Fruit fly (Drosophila melanogaster) whole organism, embryonic: ENCODE measurements around the gene Ir94d.

Source experiments
- Atf6 ChIP-seq: fragments of 200-800 bp; sonication (Bioruptor generic); IDR thresholded peaks from 2 replicates; pipeline ENCODE4 v1.3.6; 2022; ENCODE audit warnings: missing biosample characterization, missing genetic modification characterization
- B-H2 ChIP-seq: fragments of 200-800 bp; sonication (Bioruptor generic); optimal IDR thresholded peaks from 2 replicates; lab custom pipeline; 2018; ENCODE audit warnings: missing biosample characterization, mild to moderate bottlenecking, missing genetic modification characterization
- Bgb ChIP-seq: fragments of 200-800 bp; sonication (Bioruptor generic); IDR thresholded peaks from 2 replicates; pipeline ENCODE4 v1.3.6; 2022; ENCODE audit warnings: missing biosample characterization, missing genetic modification characterization; ENCODE audit not compliant: partially characterized antibody
- CG11696 ChIP-seq: fragments of 200-800 bp; sonication (Bioruptor generic); IDR thresholded peaks from 2 replicates; pipeline ENCODE4 v1.3.6; 2022; ENCODE audit warnings: missing biosample characterization, missing genetic modification characterization
- CG12769 ChIP-seq: fragments of 200-800 bp; sonication (Bioruptor generic); optimal IDR thresholded peaks from 2 replicates; lab custom pipeline; 2019; ENCODE audit warnings: missing biosample characterization, mild to moderate bottlenecking, missing genetic modification characterization, moderate library complexity
- CG12942 ChIP-seq: fragments of 200-800 bp; sonication (Bioruptor generic); optimal IDR thresholded peaks from 3 replicates; lab custom pipeline; 2016; ENCODE audit warnings: missing biosample characterization, missing genetic modification characterization
- CG14014 ChIP-seq: fragments of 200-800 bp; sonication (Bioruptor generic); IDR thresholded peaks from 2 replicates; pipeline ENCODE4 v1.3.6; 2022; ENCODE audit warnings: missing biosample characterization, missing genetic modification characterization
- CG14860 ChIP-seq: fragments of 200-800 bp; sonication (Bioruptor generic); IDR thresholded peaks from 3 replicates; pipeline ENCODE4 v1.3.6; 2022; ENCODE audit warnings: missing biosample characterization, missing genetic modification characterization; ENCODE audit not compliant: partially characterized antibody
- CG15073 ChIP-seq: fragments of 200-800 bp; sonication (Bioruptor generic); optimal IDR thresholded peaks from 2 replicates; lab custom pipeline; 2016; ENCODE audit warnings: missing biosample characterization, missing genetic modification characterization
- CG1529 ChIP-seq: fragments of 200-800 bp; sonication (Bioruptor generic); optimal IDR thresholded peaks from 3 replicates; lab custom pipeline; 2018; ENCODE audit warnings: missing biosample characterization, missing genetic modification characterization
- CG15514 ChIP-seq: fragments of 200-800 bp; sonication (Bioruptor generic); optimal IDR thresholded peaks from 3 replicates; lab custom pipeline; 2017; ENCODE audit warnings: missing biosample characterization, missing genetic modification characterization, mild to moderate bottlenecking, moderate library complexity, missing genetic modification reagents
- CG16779 ChIP-seq: fragments of 200-800 bp; sonication (Bioruptor generic); IDR thresholded peaks from 2 replicates; pipeline ENCODE4 v1.3.6; 2022; ENCODE audit warnings: missing biosample characterization, missing genetic modification characterization
- CG17568 ChIP-seq: fragments of 200-800 bp; sonication (Bioruptor generic); optimal IDR thresholded peaks from 2 replicates; lab custom pipeline; 2018; ENCODE audit warnings: missing biosample characterization, mild to moderate bottlenecking, missing genetic modification characterization, moderate library complexity
- CG18764 ChIP-seq: fragments of 200-800 bp; sonication (Bioruptor generic); optimal IDR thresholded peaks from 3 replicates; lab custom pipeline; 2016; ENCODE audit warnings: missing biosample characterization, missing genetic modification characterization
- CG30020 ChIP-seq: fragments of 200-800 bp; optimal IDR thresholded peaks from 2 replicates; lab custom pipeline; 2019; ENCODE audit warnings: missing biosample characterization, mild to moderate bottlenecking, missing genetic modification characterization, moderate library complexity
- CG31224 ChIP-seq: fragments of 200-800 bp; sonication (Bioruptor generic); IDR thresholded peaks from 2 replicates; pipeline ENCODE4 v1.3.6; 2022; ENCODE audit warnings: missing biosample characterization, missing genetic modification characterization
- CG33557 ChIP-seq: fragments of 200-800 bp; sonication (Bioruptor generic); optimal IDR thresholded peaks from 2 replicates; lab custom pipeline; 2019; ENCODE audit warnings: missing biosample characterization, mild to moderate bottlenecking, missing genetic modification characterization, moderate library complexity
- CG34224 ChIP-seq: fragments of 200-800 bp; sonication (Bioruptor generic); IDR thresholded peaks from 3 replicates; pipeline ENCODE4 v1.3.6; 2022; ENCODE audit warnings: missing biosample characterization, missing genetic modification characterization; ENCODE audit not compliant: partially characterized antibody
- CG34376 ChIP-seq: fragments of 200-800 bp; sonication (Bioruptor generic); optimal IDR thresholded peaks from 2 replicates; lab custom pipeline; 2018; ENCODE audit warnings: missing biosample characterization, mild to moderate bottlenecking, missing genetic modification characterization
- CG4328 ChIP-seq: fragments of 200-800 bp; sonication (Bioruptor generic); optimal IDR thresholded peaks from 3 replicates; lab custom pipeline; 2017; ENCODE audit warnings: missing biosample characterization, missing genetic modification reagents, missing genetic modification characterization
- CG43689 ChIP-seq: fragments of 200-800 bp; sonication (Bioruptor generic); IDR thresholded peaks from 2 replicates; pipeline ENCODE4 v1.3.6; 2022; ENCODE audit warnings: missing biosample characterization, missing genetic modification characterization
- CG7271 ChIP-seq: fragments of 200-800 bp; sonication (Bioruptor generic); optimal IDR thresholded peaks from 2 replicates; lab custom pipeline; 2018; ENCODE audit warnings: missing biosample characterization, mild to moderate bottlenecking, missing genetic modification characterization, moderate library complexity
- CG7963 ChIP-seq: fragments of 200-800 bp; sonication (Bioruptor generic); IDR thresholded peaks from 3 replicates; pipeline ENCODE4 v1.3.6; 2022; ENCODE audit warnings: missing biosample characterization, missing genetic modification characterization; ENCODE audit not compliant: partially characterized antibody
- CG9876 ChIP-seq: fragments of 200-800 bp; sonication (Bioruptor generic); optimal IDR thresholded peaks from 2 replicates; lab custom pipeline; 2016; ENCODE audit warnings: missing biosample characterization, missing genetic modification characterization
- CrebB ChIP-seq: fragments of 200-800 bp; sonication (Bioruptor generic); optimal IDR thresholded peaks from 3 replicates; lab custom pipeline; 2018; ENCODE audit warnings: missing biosample characterization, mild to moderate bottlenecking, missing genetic modification characterization
- Dp ChIP-seq: fragments of 200-800 bp; sonication (Bioruptor generic); optimal IDR thresholded peaks from 2 replicates; lab custom pipeline; 2018; ENCODE audit warnings: missing biosample characterization, mild to moderate bottlenecking, missing genetic modification characterization, moderate library complexity
- Drgx ChIP-seq: fragments of 200-800 bp; sonication (Bioruptor generic); IDR thresholded peaks from 2 replicates; pipeline ENCODE4 v1.3.6; 2022; ENCODE audit warnings: missing biosample characterization, missing genetic modification characterization
- Fer1 ChIP-seq: fragments of 200-800 bp; sonication (Bioruptor generic); optimal IDR thresholded peaks from 2 replicates; lab custom pipeline; 2017; ENCODE audit warnings: missing biosample characterization, mild to moderate bottlenecking, missing genetic modification characterization
- Fer3 ChIP-seq: fragments of 200-800 bp; sonication (Bioruptor generic); optimal IDR thresholded peaks from 2 replicates; lab custom pipeline; 2018; ENCODE audit warnings: missing biosample characterization, mild to moderate bottlenecking, missing genetic modification characterization, moderate library complexity
- Hmr ChIP-seq: fragments of 200-800 bp; sonication (Bioruptor generic); optimal IDR thresholded peaks from 3 replicates; lab custom pipeline; 2017; ENCODE audit warnings: mild to moderate bottlenecking, missing biosample characterization, missing genetic modification reagents, missing genetic modification characterization
- Meics ChIP-seq: fragments of 200-800 bp; sonication (Bioruptor generic); optimal IDR thresholded peaks from 2 replicates; lab custom pipeline; 2017; ENCODE audit warnings: missing biosample characterization, mild to moderate bottlenecking, missing genetic modification characterization
- Opbp ChIP-seq: fragments of 200-800 bp; sonication (Bioruptor generic); IDR thresholded peaks from 3 replicates; pipeline ENCODE4 v1.3.6; 2022; ENCODE audit warnings: missing biosample characterization, missing genetic modification characterization; ENCODE audit not compliant: partially characterized antibody
- Usf ChIP-seq: fragments of 200-800 bp; sonication (Bioruptor generic); optimal IDR thresholded peaks from 2 replicates; lab custom pipeline; 2017; ENCODE audit warnings: missing genotype, missing biosample characterization, missing genetic modification characterization
- Vsx1 ChIP-seq: fragments of 200-800 bp; sonication (Bioruptor generic); optimal IDR thresholded peaks from 2 replicates; lab custom pipeline; 2017; ENCODE audit warnings: missing biosample characterization, mild to moderate bottlenecking, missing genetic modification characterization, missing genetic modification reagents
- chm ChIP-seq: fragments of 200-800 bp; sonication (Bioruptor generic); IDR thresholded peaks from 2 replicates; pipeline ENCODE4 v1.3.6; 2022; ENCODE audit warnings: missing biosample characterization, missing genetic modification characterization
- ci ChIP-seq: fragments of 200-800 bp; sonication (Bioruptor generic); IDR thresholded peaks from 3 replicates; pipeline ENCODE4 v1.3.6; 2022; ENCODE audit warnings: missing biosample characterization, missing genetic modification characterization
- dimm ChIP-seq: fragments of 200-800 bp; sonication (Bioruptor generic); IDR thresholded peaks from 2 replicates; pipeline ENCODE4 v1.3.6; 2022; ENCODE audit warnings: missing biosample characterization, missing genetic modification characterization
- fd3F ChIP-seq: fragments of 200-800 bp; sonication (Bioruptor generic); optimal IDR thresholded peaks from 2 replicates; lab custom pipeline; 2018; ENCODE audit warnings: missing biosample characterization, mild to moderate bottlenecking, missing genetic modification characterization, moderate library complexity
- gfzf ChIP-seq: fragments of 200-800 bp; sonication (Bioruptor generic); optimal IDR thresholded peaks from 2 replicates; lab custom pipeline; 2016; ENCODE audit warnings: missing biosample characterization, mild to moderate bottlenecking, missing genetic modification characterization, moderate library complexity
- gro ChIP-seq: fragments of 200-800 bp; sonication (Bioruptor generic); optimal IDR thresholded peaks from 2 replicates; lab custom pipeline; 2016; ENCODE audit warnings: missing biosample characterization, missing genetic modification characterization
- lbe ChIP-seq: fragments of 200-800 bp; sonication (Bioruptor generic); optimal IDR thresholded peaks from 2 replicates; lab custom pipeline; 2016; ENCODE audit warnings: missing biosample characterization, mild to moderate bottlenecking, missing genetic modification characterization
- lilli ChIP-seq: fragments of 200-800 bp; sonication (Bioruptor generic); optimal IDR thresholded peaks from 3 replicates; lab custom pipeline; 2016; ENCODE audit warnings: missing biosample characterization, missing genetic modification characterization
- psq ChIP-seq: fragments of 200-800 bp; sonication (Bioruptor generic); optimal IDR thresholded peaks from 2 replicates; lab custom pipeline; 2017; ENCODE audit warnings: missing biosample characterization, missing genetic modification characterization
- scrt ChIP-seq: fragments of 200-800 bp; sonication (Bioruptor generic); optimal IDR thresholded peaks from 2 replicates; lab custom pipeline; 2018; ENCODE audit warnings: missing biosample characterization, mild to moderate bottlenecking, missing genetic modification characterization, moderate library complexity
- sna ChIP-seq: fragments of 200-800 bp; sonication (Bioruptor generic); IDR thresholded peaks from 2 replicates; pipeline ENCODE4 v1.3.6; 2022; ENCODE audit warnings: missing biosample characterization, missing genetic modification characterization; ENCODE audit not compliant: partially characterized antibody
- sob ChIP-seq: fragments of 200-800 bp; sonication (Bioruptor generic); IDR thresholded peaks from 2 replicates; pipeline ENCODE4 v1.3.6; 2022; ENCODE audit warnings: missing biosample characterization, missing genetic modification characterization
- trh ChIP-seq: fragments of 200-800 bp; sonication (Bioruptor generic); optimal IDR thresholded peaks from 2 replicates; lab custom pipeline; 2016; ENCODE audit warnings: missing biosample characterization, missing genetic modification characterization
- wdn ChIP-seq: fragments of 200-800 bp; sonication (Bioruptor generic); IDR thresholded peaks from 2 replicates; pipeline ENCODE4 v1.3.6; 2022; ENCODE audit warnings: missing biosample characterization, missing genetic modification characterization
- zen2 ChIP-seq: fragments of 200-800 bp; sonication (Bioruptor generic); IDR thresholded peaks from 3 replicates; pipeline ENCODE4 v1.3.6; 2022; ENCODE audit warnings: missing biosample characterization, missing genetic modification characterization; ENCODE audit not compliant: partially characterized antibody
- zfh1 ChIP-seq: fragments of 200-800 bp; sonication (Bioruptor generic); IDR thresholded peaks from 3 replicates; pipeline ENCODE4 v1.3.6; 2022; ENCODE audit warnings: missing biosample characterization, missing genetic modification characterization

The Ir94d gene

DNA sequence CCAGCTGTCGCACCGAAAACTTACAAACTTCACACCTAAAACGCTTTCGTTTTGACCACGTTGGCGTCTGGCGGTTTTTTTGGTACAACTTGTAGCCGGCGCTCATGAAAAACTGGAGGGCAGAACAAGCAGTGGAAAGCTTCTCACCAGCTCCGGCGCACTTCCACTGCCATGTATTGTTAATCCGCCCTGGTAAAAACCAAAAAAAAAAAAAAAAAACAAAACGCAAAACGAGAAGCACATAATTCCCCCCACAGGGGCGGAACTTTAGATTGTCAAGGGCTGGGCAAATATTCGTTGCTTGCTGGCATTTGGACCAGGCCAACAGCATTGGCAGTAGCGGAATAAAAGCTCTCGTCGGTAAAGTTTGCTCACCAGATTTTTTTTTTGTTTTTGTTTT lies 28.3 kb upstream of the Ir94d start:
- TF ChIP-seq CG11696 (GFP tag; lab: Robert Waterston, UW) (no peak), CrebB (tag; lab: Kevin White, UChicago) (no peak), Usf (no peak), trh (GFP tag; lab: Kevin White, UChicago) (no peak), CG43689 (GFP tag; lab: Robert Waterston, UW) (no peak), CG7963 (GFP tag; lab: Robert Waterston, UW) (no peak), sna (GFP tag; lab: Robert Waterston, UW) (0 out of 2 replicates have a peak, but pooled peaks have one; percentile 34), Hmr (GFP tag; lab: Kevin White, UChicago) (peak; percentile 17), CG15514 (GFP tag; lab: Kevin White, UChicago) (peak; percentile 21), zfh1 (GFP tag; lab: Robert Waterston, UW) (no peak), Meics (no peak), fd3F (no peak), CG34376 (peak; percentile 44), CG14860 (no peak), CG30020 (tag; lab: Kevin White, UChicago) (no peak), Drgx (GFP tag; lab: Robert Waterston, UW) (peak; percentile 78), CG34224 (GFP tag; lab: Robert Waterston, UW) (peak; percentile 24; the same call in 1 of the 3 replicates), lbe (GFP tag; lab: Kevin White, UChicago) (peak; percentile 18), CG4328 (GFP tag; lab: Kevin White, UChicago) (no peak), zen2 (GFP tag; lab: Robert Waterston, UW) (0 out of 3 replicates have a peak, but pooled peaks have one; percentile 29), lilli (GFP tag; lab: Kevin White, UChicago) (no peak), CG31224 (GFP tag; lab: Robert Waterston, UW) (peak; percentile 99), CG14014 (GFP tag; lab: Robert Waterston, UW) (peak; percentile 24; the same call in 1 of the 2 replicates), Vsx1 (GFP tag; lab: Kevin White, UChicago) (no peak), gfzf (GFP tag; lab: Kevin White, UChicago) (peak; percentile 28), CG33557 (GFP tag; lab: Kevin White, UChicago) (no peak), Fer3 (tag; lab: Kevin White, UChicago) (no peak), CG12942 (GFP tag; lab: Kevin White, UChicago) (no peak), sob (GFP tag; lab: Robert Waterston, UW) (peak; percentile 14; the same call in 1 of the 2 replicates), wdn (0 out of 2 replicates have a peak, but pooled peaks have one; percentile 28), gro (peak; percentile 59), B-H2 (GFP tag; lab: Kevin White, UChicago) (peak; percentile 5), CG7271 (tag; lab: Kevin White, UChicago) (no peak), CG15073 (GFP tag; lab: Kevin White, UChicago) (no peak), CG18764 (no peak), CG17568 (GFP tag; lab: Kevin White, UChicago) (no peak), chm (GFP tag; lab: Robert Waterston, UW) (no peak), Dp (no peak), psq (GFP tag; lab: Kevin White, UChicago) (no peak), Bgb (GFP tag; lab: Robert Waterston, UW) (peak; percentile 30; the same call in 1 of the 2 replicates), CG16779 (GFP tag; lab: Robert Waterston, UW) (no peak), dimm (GFP tag; lab: Robert Waterston, UW) (no peak), ci (GFP tag; lab: Robert Waterston, UW) (0 out of 3 replicates have a peak, but pooled peaks have one; percentile 32), Fer1 (GFP tag; lab: Kevin White, UChicago) (peak; percentile 33), Opbp (GFP tag; lab: Robert Waterston, UW) (no peak), CG12769 (tag; lab: Kevin White, UChicago) (peak; percentile 40), CG1529 (GFP tag; lab: Kevin White, UChicago) (no peak), scrt (peak; percentile 30), CG9876 (no peak), Atf6 (peak; percentile 35)
